Worm (Caenorhabditis elegans) whole organism, midembryonic: ENCODE measurements around the gene R11G1.11.

Experiments
- T22C8.4 ChIP-seq: fragments of 200-800 bp; sonication (Bioruptor generic); IDR thresholded peaks from 2 replicates; pipeline ENCODE4 v1.3.6; 2022; ENCODE audit warnings: missing genetic modification characterization, missing compliant biosample characterization
- flt-1 ChIP-seq: fragments of 200-800 bp; sonication (Bioruptor generic); IDR thresholded peaks from 2 replicates; pipeline ENCODE4 v1.3.6; 2022; ENCODE audit warnings: missing genetic modification characterization, missing compliant biosample characterization
- klf-2 ChIP-seq: fragments of 200-800 bp; sonication (Bioruptor generic); conservative IDR thresholded peaks from 2 replicates; pipeline ENCODE4 v1.3.6; 2022; ENCODE audit warnings: missing genetic modification reagents, missing genetic modification characterization, missing compliant biosample characterization
- med-1 ChIP-seq: sonication (generic microtip); optimal IDR thresholded peaks from 2 replicates; lab custom pipeline; 2017; ENCODE audit warnings: missing genetic modification characterization, mild to moderate bottlenecking, missing compliant biosample characterization, antibody characterized with exemption, missing genetic modification reagents; ENCODE audit not compliant: insufficient read depth
- ref-1 ChIP-seq: fragments of 200-800 bp; sonication (Bioruptor generic); conservative IDR thresholded peaks from 2 replicates; pipeline ENCODE4 v1.3.6; 2022; ENCODE audit warnings: missing genetic modification reagents, missing genetic modification characterization, missing compliant biosample characterization
- tab-1 ChIP-seq: fragments of 200-800 bp; sonication (Bioruptor generic); IDR thresholded peaks from 2 replicates; pipeline ENCODE4 v1.3.6; 2022; ENCODE audit warnings: missing genetic modification characterization, missing compliant biosample characterization

DNA sequence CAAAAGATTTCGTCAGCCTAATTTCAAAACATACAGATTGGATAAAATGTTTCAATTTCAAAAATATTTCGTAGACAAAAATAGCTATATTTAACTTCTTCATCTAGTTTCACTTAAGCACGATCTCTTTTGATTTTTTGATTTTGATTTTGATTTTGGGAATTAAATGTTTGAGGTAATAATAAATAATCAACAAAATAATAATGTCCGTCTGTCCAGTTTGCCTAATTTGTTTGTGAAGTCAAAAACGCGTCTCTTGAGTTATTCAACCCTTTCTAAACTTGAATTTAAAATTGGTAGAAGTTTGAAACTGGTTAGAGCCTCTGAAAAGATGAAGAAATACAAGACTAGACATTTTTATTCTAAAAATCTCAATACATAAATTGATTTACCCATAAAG, 35.1 kb downstream of the R11G1.11 start:
- TF ChIP-seq klf-2 (GFP tag; lab: Robert Waterston, UW) (no peak), T22C8.4 (GFP tag; lab: Robert Waterston, UW) (no peak), ref-1 (GFP tag; lab: Robert Waterston, UW) (no peak), flt-1 (GFP tag; lab: Robert Waterston, UW) (no peak), tab-1 (no peak), med-1 (GFP tag; lab: Kevin White, UChicago) (no peak)
